4 worm cellular contexts compared by ENCODE assay signal in genomic region chrV:2638545-2638944, ce11.
TF ChIP-seq lines count a peak whose summit lies in the region.

Gene W02H5.19 (plus strand): TSS chrV:2638890.

TF ChIP-seq in whole organism, L2 larva, 48 proteins besides CTCF, POLR2A, EP300 and RAD21 (continues in another document):
- TF ChIP-seq lin-39 (tag; optimal IDR thresholded peaks at IDR 0.05; lab: Kevin White, UChicago) (no peak), lsy-2 (tag; optimal IDR thresholded peaks at IDR 0.05; lab: Kevin White, UChicago) (peak; percentile 82 to 87), nhr-6 (tag; optimal IDR thresholded peaks at IDR 0.05; lab: Kevin White, UChicago) (peak; percentile 10), nhr-11 (tag; optimal IDR thresholded peaks at IDR 0.05; lab: Kevin White, UChicago) (no peak), mdl-1 (tag; optimal IDR thresholded peaks at IDR 0.05; lab: Kevin White, UChicago) (no peak), snpc-4 (tag; optimal IDR thresholded peaks at IDR 0.05; lab: Kevin White, UChicago) (peak; percentile 0), F13H6.1 (tag; optimal IDR thresholded peaks at IDR 0.05; lab: Kevin White, UChicago) (peak; percentile 86), gmeb-1 (tag; optimal IDR thresholded peaks at IDR 0.05; lab: Kevin White, UChicago) (peak; percentile 98), ztf-4 (tag; optimal IDR thresholded peaks at IDR 0.05; lab: Kevin White, UChicago) (peak; percentile 41), unc-55 (GFP tag; optimal IDR thresholded peaks at IDR 0.05; lab: Kevin White, UChicago) (peak; percentile 78), ZK546.5 (tag; optimal IDR thresholded peaks at IDR 0.05; lab: Kevin White, UChicago) (peak; percentile 18), unc-39 (tag; optimal IDR thresholded peaks at IDR 0.05; lab: Kevin White, UChicago) (no peak), nhr-10 (tag; optimal IDR thresholded peaks at IDR 0.05; lab: Kevin White, UChicago) (peak; percentile 24), blmp-1 (tag; optimal IDR thresholded peaks at IDR 0.05; lab: Kevin White, UChicago; ENCODE audit: insufficient read depth) (no peak), C34F6.9 (tag; optimal IDR thresholded peaks at IDR 0.05; lab: Kevin White, UChicago) (peak; percentile 71), aly-2 (tag; optimal IDR thresholded peaks at IDR 0.05; lab: Kevin White, UChicago) (no peak), ceh-16 (tag; optimal IDR thresholded peaks at IDR 0.05; lab: Kevin White, UChicago) (peak; percentile 25), lin-13 (GFP tag; optimal IDR thresholded peaks at IDR 0.05; lab: Kevin White, UChicago) (peak; percentile 85), R02D3.7 (tag; optimal IDR thresholded peaks at IDR 0.05; lab: Kevin White, UChicago) (peak; percentile 43), lin-11 (tag; optimal IDR thresholded peaks at IDR 0.05; lab: Kevin White, UChicago) (peak; percentile 79), mab-5 (tag; optimal IDR thresholded peaks at IDR 0.05; lab: Kevin White, UChicago) (peak; percentile 63), mbf-1 (tag; optimal IDR thresholded peaks at IDR 0.05; lab: Kevin White, UChicago) (no peak), sma-3 (GFP tag; optimal IDR thresholded peaks at IDR 0.05; lab: Kevin White, UChicago) (peak; percentile 93)

TF ChIP-seq in whole organism, L4 larva, 104 proteins besides CTCF, POLR2A, EP300 and RAD21 (continues in another document):
- no peak for TF ChIP-seq nhr-41 (GFP tag; IDR thresholded peaks at IDR 0.05; lab: Robert Waterston, UW)
- no peak for TF ChIP-seq madf-5 (GFP tag; IDR thresholded peaks at IDR 0.05; lab: Robert Waterston, UW)
- TF ChIP-seq lir-3 (tag; optimal IDR thresholded peaks at IDR 0.05; lab: Kevin White, UChicago), result no peak
- TF ChIP-seq zip-11 (GFP tag; IDR thresholded peaks at IDR 0.05; lab: Robert Waterston, UW), result no peak
- no peak for TF ChIP-seq ctbp-1 (GFP tag; IDR thresholded peaks at IDR 0.05; lab: Robert Waterston, UW)
- TF ChIP-seq egl-43 (GFP tag; IDR thresholded peaks at IDR 0.05; lab: Robert Waterston, UW), result no peak
- TF ChIP-seq lin-15B (tag; optimal IDR thresholded peaks at IDR 0.05; lab: Kevin White, UChicago), result no peak
- peak in 1 of 2 experiments; percentile 85 for TF ChIP-seq lsy-2 (tag; optimal IDR thresholded peaks at IDR 0.05; lab: Kevin White, UChicago)
- no peak for TF ChIP-seq T20F7.1 (GFP tag; optimal IDR thresholded peaks at IDR 0.05; lab: Kevin White, UChicago)
- no peak for TF ChIP-seq mxl-2 (GFP tag; conservative IDR thresholded peaks at IDR 0.05; lab: Robert Waterston, UW)
- no peak for TF ChIP-seq mdt-29 (GFP tag; IDR thresholded peaks at IDR 0.05; lab: Robert Waterston, UW)
- 0 out of 2 replicates have a peak, but pooled peaks have one; percentile 32 for TF ChIP-seq ceh-20 (GFP tag; IDR thresholded peaks at IDR 0.05; lab: Robert Waterston, UW)
- TF ChIP-seq nhr-6 (tag; optimal IDR thresholded peaks at IDR 0.05; lab: Kevin White, UChicago), result peak; percentile 27
- no peak for TF ChIP-seq Y75B8A.6 (GFP tag; IDR thresholded peaks at IDR 0.05; lab: Robert Waterston, UW)
- peak; percentile 73 for TF ChIP-seq madf-9 (GFP tag; conservative IDR thresholded peaks at IDR 0.05; lab: Robert Waterston, UW)
- TF ChIP-seq ama-1 (optimal IDR thresholded peaks at IDR 0.05; lab: Kevin White, UChicago), result no peak
- TF ChIP-seq unc-62 (GFP tag; optimal IDR thresholded peaks at IDR 0.05 in 1 of 2; lab: Kevin White, UChicago), result no peak
- TF ChIP-seq unc-62 (tag; optimal IDR thresholded peaks at IDR 0.05; lab: Kevin White, UChicago), result no peak
- TF ChIP-seq cey-2 (tag; optimal IDR thresholded peaks at IDR 0.05; lab: Kevin White, UChicago; ENCODE audit: borderline replicate concordance, insufficient read depth), result no peak
- TF ChIP-seq ZK337.2 (GFP tag; IDR thresholded peaks at IDR 0.05; lab: Robert Waterston, UW), result peak; percentile 96
- TF ChIP-seq php-3 (GFP tag; IDR thresholded peaks at IDR 0.05; lab: Robert Waterston, UW), result peak; percentile 13; the same call in 1 of the 2 replicates
- peak; percentile 15 to 28 for TF ChIP-seq daf-16 (GFP tag; optimal IDR thresholded peaks at IDR 0.05; lab: Kevin White, UChicago)
- peak; percentile 52 for TF ChIP-seq daf-16 (tag; optimal IDR thresholded peaks at IDR 0.05; lab: Kevin White, UChicago)
- TF ChIP-seq ZK546.5 (tag; optimal IDR thresholded peaks at IDR 0.05; lab: Kevin White, UChicago), result no peak

TF ChIP-seq in whole organism, late embryonic, 69 proteins besides CTCF, POLR2A, EP300 and RAD21 (continues in another document):
- TF ChIP-seq ets-4 (tag; optimal IDR thresholded peaks at IDR 0.05; lab: Kevin White, UChicago), result peak; percentile 95
- TF ChIP-seq lin-11 (tag; optimal IDR thresholded peaks at IDR 0.05; lab: Kevin White, UChicago), result no peak
- no peak for TF ChIP-seq npax-4 (tag; optimal IDR thresholded peaks at IDR 0.05; lab: Kevin White, UChicago)
- TF ChIP-seq unc-3 (GFP tag; conservative IDR thresholded peaks at IDR 0.05; lab: Robert Waterston, UW), result no peak
- TF ChIP-seq unc-3 (tag; optimal IDR thresholded peaks at IDR 0.05; lab: Kevin White, UChicago), result no peak
- TF ChIP-seq tbx-2 (tag; optimal IDR thresholded peaks at IDR 0.05; lab: Kevin White, UChicago), result peak; percentile 87
- TF ChIP-seq nfya-1 (tag; optimal IDR thresholded peaks at IDR 0.05; lab: Kevin White, UChicago), result peak; percentile 29
- TF ChIP-seq ceh-34 (tag; optimal IDR thresholded peaks at IDR 0.05; lab: Kevin White, UChicago), result peak; percentile 60
- TF ChIP-seq hlh-8 (tag; optimal IDR thresholded peaks at IDR 0.05; lab: Kevin White, UChicago), result peak; percentile 87
- TF ChIP-seq ceh-9 (tag; optimal IDR thresholded peaks at IDR 0.05; lab: Kevin White, UChicago), result no peak
- no peak for TF ChIP-seq pros-1 (tag; optimal IDR thresholded peaks at IDR 0.05; lab: Kevin White, UChicago)
- TF ChIP-seq Y22D7AL.16 (tag; optimal IDR thresholded peaks at IDR 0.05; lab: Kevin White, UChicago), result no peak
- no peak for TF ChIP-seq ceh-45 (GFP tag; IDR thresholded peaks at IDR 0.05; lab: Robert Waterston, UW)
- no peak for TF ChIP-seq dve-1 (tag; optimal IDR thresholded peaks at IDR 0.05; lab: Kevin White, UChicago)
- TF ChIP-seq che-1 (tag; optimal IDR thresholded peaks at IDR 0.05; lab: Kevin White, UChicago), result no peak
- no peak for TF ChIP-seq nhr-232 (tag; optimal IDR thresholded peaks at IDR 0.05; lab: Kevin White, UChicago)
- no peak for TF ChIP-seq syd-9 (tag; optimal IDR thresholded peaks at IDR 0.05; lab: Kevin White, UChicago)
- TF ChIP-seq hlh-30 (tag; optimal IDR thresholded peaks at IDR 0.05; lab: Kevin White, UChicago; ENCODE audit: insufficient read depth), result no peak
- no peak for TF ChIP-seq sox-2 (GFP tag; IDR thresholded peaks at IDR 0.05; lab: Robert Waterston, UW)
- TF ChIP-seq ceh-22 (tag; optimal IDR thresholded peaks at IDR 0.05; lab: Kevin White, UChicago), result no peak
- TF ChIP-seq ref-2 (tag; optimal IDR thresholded peaks at IDR 0.05; lab: Kevin White, UChicago), result peak; percentile 42
- no peak for TF ChIP-seq fkh-10 (GFP tag; optimal IDR thresholded peaks at IDR 0.05; lab: Kevin White, UChicago)
- no peak for TF ChIP-seq ceh-30 (tag; optimal IDR thresholded peaks at IDR 0.05; lab: Kevin White, UChicago)
- TF ChIP-seq fax-1 (tag; optimal IDR thresholded peaks at IDR 0.05; lab: Kevin White, UChicago), result peak; percentile 57
- TF ChIP-seq hlh-13 (GFP tag; optimal IDR thresholded peaks at IDR 0.05; lab: Kevin White, UChicago), result peak; percentile 36
- TF ChIP-seq fkh-6 (tag; optimal IDR thresholded peaks at IDR 0.05; lab: Kevin White, UChicago), result peak; percentile 11
- TF ChIP-seq unc-86 (tag; optimal IDR thresholded peaks at IDR 0.05; lab: Kevin White, UChicago), result no peak

TF ChIP-seq in whole organism, mixed stage, embryonic, 35 proteins besides CTCF, POLR2A, EP300 and RAD21:
- TF ChIP-seq nhr-28 (tag; optimal IDR thresholded peaks at IDR 0.05; lab: Kevin White, UChicago) (no peak), mep-1 (tag; optimal IDR thresholded peaks at IDR 0.05; lab: Kevin White, UChicago) (peak; percentile 36), mls-2 (tag; optimal IDR thresholded peaks at IDR 0.05; lab: Kevin White, UChicago) (peak; percentile 36), sem-2 (GFP tag; optimal IDR thresholded peaks at IDR 0.05; lab: Kevin White, UChicago) (no peak), flh-1 (GFP tag; optimal IDR thresholded peaks at IDR 0.05; lab: Kevin White, UChicago) (no peak), ces-1 (GFP tag; optimal IDR thresholded peaks at IDR 0.05; lab: Kevin White, UChicago) (peak; percentile 26), elt-3 (tag; optimal IDR thresholded peaks at IDR 0.05; lab: Kevin White, UChicago) (no peak), nhr-12 (tag; optimal IDR thresholded peaks at IDR 0.05; lab: Kevin White, UChicago) (no peak), lin-13 (tag; optimal IDR thresholded peaks at IDR 0.05; lab: Kevin White, UChicago) (peak; percentile 6), sptf-1 (tag; optimal IDR thresholded peaks at IDR 0.05; lab: Kevin White, UChicago) (peak; percentile 44), pha-4 (tag; optimal IDR thresholded peaks at IDR 0.05; lab: Kevin White, UChicago) (peak; percentile 39), nhr-76 (tag; optimal IDR thresholded peaks at IDR 0.05; lab: Kevin White, UChicago) (no peak), nhr-237 (tag; optimal IDR thresholded peaks at IDR 0.05; lab: Kevin White, UChicago) (peak; percentile 46), cnd-1 (tag; optimal IDR thresholded peaks at IDR 0.05; lab: Kevin White, UChicago) (peak; percentile 2), tbx-8 (GFP tag; optimal IDR thresholded peaks at IDR 0.05; lab: Kevin White, UChicago) (no peak)
